Fruit fly (Drosophila melanogaster): ENCODE measurements around the gene Idgf1.

Gene Idgf1

dm6 chr2L:16491123-16491751 is 46.2 kb downstream of the Idgf1 start, which contains the start of gene Tpr2 (continued):
- TF ChIP-seq CG33213 (GFP tag; optimal IDR thresholded peaks at IDR 0.05) = peak; percentile 58
- TF ChIP-seq kay (GFP tag; optimal IDR thresholded peaks at IDR 0.05) = no peak
- no peak for TF ChIP-seq Abd-B (GFP tag; optimal IDR thresholded peaks at IDR 0.05)
- TF ChIP-seq CG6254 (GFP tag; optimal IDR thresholded peaks at IDR 0.05) = peak; percentile 11
- TF ChIP-seq Fer3 (tag; optimal IDR thresholded peaks at IDR 0.05) = no peak
- no peak for TF ChIP-seq Kr (GFP tag; optimal IDR thresholded peaks at IDR 0.05)
- TF ChIP-seq CG12071 (GFP tag; optimal IDR thresholded peaks at IDR 0.05) = no peak
- TF ChIP-seq CkIIα-i1 (GFP tag; IDR thresholded peaks at IDR 0.05) = no peak
- no peak for TF ChIP-seq seq (GFP tag; IDR thresholded peaks at IDR 0.05)
- TF ChIP-seq MBD-R2 (GFP tag; IDR thresholded peaks at IDR 0.05) = peak; percentile 70
- peak; percentile 88 for TF ChIP-seq CG14860 (GFP tag; IDR thresholded peaks at IDR 0.05; ENCODE audit: partially characterized antibody)
- TF ChIP-seq cg (GFP tag; optimal IDR thresholded peaks at IDR 0.05) = peak; percentile 89
- TF ChIP-seq CG34376 (GFP tag; optimal IDR thresholded peaks at IDR 0.05) = peak; percentile 69
- TF ChIP-seq CG15696 (tag; optimal IDR thresholded peaks at IDR 0.05) = peak; percentile 29
- no peak for TF ChIP-seq Drgx (GFP tag; IDR thresholded peaks at IDR 0.05)
- TF ChIP-seq CG17385 (GFP tag; optimal IDR thresholded peaks at IDR 0.05) = peak; percentile 83
- TF ChIP-seq CG8924 (tag; optimal IDR thresholded peaks at IDR 0.05) = peak; percentile 59
- peak in 1 of 2 experiments; percentile 29 for TF ChIP-seq bsh (GFP tag; optimal IDR thresholded peaks at IDR 0.05)
- TF ChIP-seq Dfd (GFP tag; optimal IDR thresholded peaks at IDR 0.05) = no peak
- TF ChIP-seq Doc2 (GFP tag; IDR thresholded peaks at IDR 0.05) = no peak
- TF ChIP-seq gt (GFP tag; IDR thresholded peaks at IDR 0.05) = no peak
- TF ChIP-seq TFAM (GFP tag; optimal IDR thresholded peaks at IDR 0.05) = no peak
- TF ChIP-seq CG2199 (GFP tag; IDR thresholded peaks at IDR 0.05) = peak; percentile 40; the same call in 2 of the 3 replicates
- peak; percentile 54 for TF ChIP-seq HLH54F (GFP tag; optimal IDR thresholded peaks at IDR 0.05)
- TF ChIP-seq E2f2 (GFP tag; IDR thresholded peaks at IDR 0.05) = peak; percentile 74
- no peak for TF ChIP-seq sr (GFP tag; IDR thresholded peaks at IDR 0.05)
- no peak for TF ChIP-seq ham (GFP tag; IDR thresholded peaks at IDR 0.05)
- TF ChIP-seq CG12236 (GFP tag; optimal IDR thresholded peaks at IDR 0.05) = no peak
- TF ChIP-seq pfk (GFP tag; optimal IDR thresholded peaks at IDR 0.05) = no peak
- peak; percentile 24 for TF ChIP-seq CG7987 (GFP tag; optimal IDR thresholded peaks at IDR 0.05)
- TF ChIP-seq ewg (GFP tag; optimal IDR thresholded peaks at IDR 0.05) = peak; percentile 84
- peak; percentile 67 for TF ChIP-seq CG9817 (tag; optimal IDR thresholded peaks at IDR 0.05)
- TF ChIP-seq CG4424 (GFP tag; optimal IDR thresholded peaks at IDR 0.05) = no peak
- TF ChIP-seq CG34422 (GFP tag; IDR thresholded peaks at IDR 0.05) = no peak
- TF ChIP-seq CG2120 (GFP tag; optimal IDR thresholded peaks at IDR 0.05) = peak; percentile 69
- no peak for TF ChIP-seq GATAe (GFP tag; conservative IDR thresholded peaks at IDR 0.05)
- TF ChIP-seq Ets97D (GFP tag; optimal IDR thresholded peaks at IDR 0.05) = peak; percentile 88
- TF ChIP-seq CG16813 (GFP tag; IDR thresholded peaks at IDR 0.05; ENCODE audit: partially characterized antibody) = peak; percentile 93
- peak; percentile 57 for TF ChIP-seq CG30403 (GFP tag; optimal IDR thresholded peaks at IDR 0.05)
- peak; percentile 66 for TF ChIP-seq CG10431 (GFP tag; optimal IDR thresholded peaks at IDR 0.05)
- no peak for TF ChIP-seq Hmx (GFP tag; optimal IDR thresholded peaks at IDR 0.05)
- TF ChIP-seq CG18764 (GFP tag; optimal IDR thresholded peaks at IDR 0.05) = no peak
- TF ChIP-seq sima (GFP tag; optimal IDR thresholded peaks at IDR 0.05) = no peak
- TF ChIP-seq Dbx (GFP tag; IDR thresholded peaks at IDR 0.05) = peak; percentile 72
- peak; percentile 38 for TF ChIP-seq CG2678 (tag; optimal IDR thresholded peaks at IDR 0.05)
- TF ChIP-seq ap (GFP tag; IDR thresholded peaks at IDR 0.05) = no peak
- TF ChIP-seq CG8359 (GFP tag; optimal IDR thresholded peaks at IDR 0.05; ENCODE audit: borderline replicate concordance) = no peak
- no peak for TF ChIP-seq CG15011 (GFP tag; optimal IDR thresholded peaks at IDR 0.05)
- no peak for TF ChIP-seq ara (GFP tag; IDR thresholded peaks at IDR 0.05)
- peak; percentile 30 for TF ChIP-seq abd-A (tag; optimal IDR thresholded peaks at IDR 0.05)
- no peak for TF ChIP-seq NFAT (GFP tag; IDR thresholded peaks at IDR 0.05)
